Worm (Caenorhabditis elegans) whole organism, young adult: ENCODE results near the gene Y43B11AL.1.

Experiments used
- C17E4.6 ChIP-seq: fragments of 200-800 bp; sonication (Bioruptor generic); IDR thresholded peaks from 2 replicates; pipeline ENCODE4 v1.3.6; 2022; ENCODE audit warnings: missing genetic modification reagents, missing genetic modification characterization, missing compliant biosample characterization
- Y53G8AR.9 ChIP-seq: fragments of 200-800 bp; sonication (Bioruptor generic); conservative IDR thresholded peaks from 2 replicates; pipeline ENCODE4 v1.3.6; 2022; ENCODE audit warnings: missing genetic modification reagents, missing genetic modification characterization, missing compliant biosample characterization
- ama-1 ChIP-seq, 3 experiments: fragments of 150-350 bp in 1 of 3; sonication (generic microtip) in 2 of 3; optimal IDR thresholded peaks; 2 replicates each; lab custom pipeline; 2014 to 2018; ENCODE audit warnings: missing biosample characterization in 2 of 3, missing genetic modification characterization in 2 of 3, missing genetic modification reagents in 2 of 3
- ccch-3 ChIP-seq: fragments of 200-800 bp; sonication (Bioruptor generic); optimal IDR thresholded peaks from 2 replicates; lab custom pipeline; 2018; ENCODE audit warnings: mild to moderate bottlenecking, missing genetic modification characterization, missing compliant biosample characterization
- ceh-91 ChIP-seq: fragments of 200-800 bp; sonication (Bioruptor generic); IDR thresholded peaks from 2 replicates; pipeline ENCODE4 v1.3.6; 2022; ENCODE audit warnings: missing genetic modification reagents, missing genetic modification characterization, missing compliant biosample characterization
- die-1 ChIP-seq: sonication (generic microtip); optimal IDR thresholded peaks from 2 replicates; lab custom pipeline; 2016; ENCODE audit warnings: missing genotype, mild to moderate bottlenecking, missing genetic modification characterization, missing compliant biosample characterization
- egl-44 ChIP-seq: fragments of 200-800 bp; sonication (Bioruptor generic); IDR thresholded peaks from 2 replicates; pipeline ENCODE4 v1.3.6; 2022; ENCODE audit warnings: missing genetic modification reagents, missing genetic modification characterization, missing compliant biosample characterization
- ekl-4 ChIP-seq: fragments of 200-800 bp; sonication (Bioruptor generic); IDR thresholded peaks from 2 replicates; pipeline ENCODE4 v1.3.6; 2022; ENCODE audit warnings: missing genetic modification reagents, missing genetic modification characterization, missing compliant biosample characterization
- nfya-1 ChIP-seq: sonication (generic microtip); optimal IDR thresholded peaks from 2 replicates; lab custom pipeline; 2017; ENCODE audit warnings: antibody characterized with exemption, missing compliant biosample characterization, missing genetic modification characterization, borderline replicate concordance; ENCODE audit not compliant: insufficient read depth
- nfyb-1 ChIP-seq: fragments of 200-800 bp; sonication (Bioruptor generic); IDR thresholded peaks from 2 replicates; pipeline ENCODE4 v1.3.6; 2022; ENCODE audit warnings: missing genetic modification reagents, missing genetic modification characterization, missing compliant biosample characterization
- tbx-9 ChIP-seq: sonication (generic microtip); optimal IDR thresholded peaks from 2 replicates; lab custom pipeline; 2016; ENCODE audit warnings: borderline replicate concordance, missing genetic modification characterization, inconsistent platforms, missing compliant biosample characterization
- unc-130 ChIP-seq: sonication (generic microtip); optimal IDR thresholded peaks from 2 replicates; lab custom pipeline; 2016; ENCODE audit warnings: missing genetic modification reagents, missing genetic modification characterization, missing compliant biosample characterization
- unc-62 ChIP-seq: fragments of 150-350 bp; optimal IDR thresholded peaks from 2 replicates; lab custom pipeline; 2014; ENCODE audit warnings: missing biosample characterization, missing genetic modification reagents, missing genetic modification characterization
- ztf-28 ChIP-seq: fragments of 200-800 bp; sonication (Bioruptor generic); IDR thresholded peaks from 2 replicates; pipeline ENCODE4 v1.3.6; 2022; ENCODE audit warnings: missing genetic modification reagents, missing genetic modification characterization, missing compliant biosample characterization

DNA sequence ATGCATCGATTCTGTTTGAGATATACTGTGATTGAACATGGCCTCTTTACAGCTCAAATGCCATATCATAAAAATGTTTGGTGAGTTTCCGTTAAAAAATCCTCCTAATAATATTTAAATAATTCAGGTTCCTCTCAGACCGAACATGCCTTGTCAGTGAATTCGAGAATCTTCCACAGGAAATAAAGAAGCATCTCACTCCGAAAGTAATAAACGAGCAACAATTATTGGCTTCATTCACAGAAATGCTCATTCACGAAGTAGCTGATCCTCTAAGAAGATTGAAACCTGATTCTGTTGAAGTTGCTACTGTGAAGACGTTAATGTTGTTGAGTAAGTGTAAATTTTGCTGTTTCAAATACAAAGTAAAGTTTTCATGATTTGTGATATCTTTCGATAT is 13.0 kb upstream of the Y43B11AL.1 start:
- TF ChIP-seq ekl-4 (GFP tag; lab: Robert Waterston, UW) (no peak), egl-44 (GFP tag; lab: Robert Waterston, UW) (no peak), unc-62 (GFP tag; lab: Kevin White, UChicago) (no peak), Y53G8AR.9 (GFP tag; lab: Robert Waterston, UW) (no peak), ztf-28 (GFP tag; lab: Robert Waterston, UW) (no peak), ama-1 (optimal IDR thresholded peaks at IDR 0.05; lab: Kevin White, UChicago) (no peak), ama-1 (GFP tag; optimal IDR thresholded peaks at IDR 0.05; lab: Kevin White, UChicago) (no peak), die-1 (tag; lab: Kevin White, UChicago) (no peak), nfya-1 (no peak), ccch-3 (no peak), ceh-91 (GFP tag; lab: Robert Waterston, UW) (no peak), unc-130 (GFP tag; lab: Kevin White, UChicago) (no peak), C17E4.6 (GFP tag; lab: Robert Waterston, UW) (no peak), nfyb-1 (GFP tag; lab: Robert Waterston, UW) (0 out of 2 replicates have a peak, but pooled peaks have one; percentile 7), tbx-9 (tag; lab: Kevin White, UChicago) (no peak)
